Fruit fly (Drosophila melanogaster) whole organism, embryonic: ENCODE results near the gene Ac3.
A peak's percentile ranks its signal among the peaks of the same experiment; 100 is the strongest.

ENCODE experiments used
- CG13894 ChIP-seq: fragments of 200-800 bp; sonication (Bioruptor generic); optimal IDR thresholded peaks from 3 replicates; lab custom pipeline; 2018; ENCODE audit warnings: missing biosample characterization, mild to moderate bottlenecking, missing genetic modification characterization, moderate library complexity
- CG14667 ChIP-seq: fragments of 200-800 bp; sonication (Bioruptor generic); IDR thresholded peaks from 2 replicates; pipeline ENCODE4 v1.3.6; 2022; ENCODE audit warnings: missing biosample characterization, missing genetic modification characterization
- CG14710 ChIP-seq: fragments of 200-800 bp; sonication (Bioruptor generic); optimal IDR thresholded peaks from 3 replicates; lab custom pipeline; 2019; ENCODE audit warnings: missing biosample characterization, mild to moderate bottlenecking, missing genetic modification characterization, moderate library complexity
- CG17359 ChIP-seq: fragments of 200-800 bp; sonication (Bioruptor generic); optimal IDR thresholded peaks from 3 replicates; lab custom pipeline; 2018; ENCODE audit warnings: missing biosample characterization, mild to moderate bottlenecking, missing genetic modification characterization, moderate library complexity
- CG18262 ChIP-seq: fragments of 200-800 bp; optimal IDR thresholded peaks from 3 replicates; lab custom pipeline; 2019; ENCODE audit warnings: missing biosample characterization, mild to moderate bottlenecking, missing genetic modification characterization, moderate library complexity
- CG30431 ChIP-seq: fragments of 200-800 bp; sonication (Bioruptor generic); optimal IDR thresholded peaks from 2 replicates; lab custom pipeline; 2017; ENCODE audit warnings: missing biosample characterization, missing genetic modification characterization
- CG3163 ChIP-seq: fragments of 200-800 bp; sonication (Bioruptor generic); optimal IDR thresholded peaks from 3 replicates; lab custom pipeline; 2016; ENCODE audit warnings: missing biosample characterization, missing genetic modification characterization
- CG4707 ChIP-seq: fragments of 200-800 bp; sonication (Bioruptor generic); optimal IDR thresholded peaks from 2 replicates; lab custom pipeline; 2018; ENCODE audit warnings: missing biosample characterization, mild to moderate bottlenecking, missing genetic modification characterization, moderate library complexity
- CG4854 ChIP-seq: fragments of 200-800 bp; sonication (Bioruptor generic); optimal IDR thresholded peaks from 2 replicates; lab custom pipeline; 2016; ENCODE audit warnings: missing biosample characterization, missing genetic modification characterization, inconsistent platforms
- CG5953 ChIP-seq: fragments of 200-800 bp; sonication (Bioruptor generic); IDR thresholded peaks from 2 replicates; pipeline ENCODE4 v1.3.6; 2022; ENCODE audit warnings: missing biosample characterization, missing genetic modification characterization
- CG6175 ChIP-seq: fragments of 200-800 bp; sonication (Bioruptor generic); IDR thresholded peaks from 3 replicates; pipeline ENCODE4 v1.3.6; 2022; ENCODE audit warnings: missing biosample characterization, missing genetic modification characterization
- CG6254 ChIP-seq: fragments of 200-800 bp; sonication (Bioruptor generic); optimal IDR thresholded peaks from 3 replicates; lab custom pipeline; 2017; ENCODE audit warnings: mild to moderate bottlenecking, missing biosample characterization, missing genetic modification reagents, missing genetic modification characterization
- CG7987 ChIP-seq: fragments of 200-800 bp; sonication (Bioruptor generic); optimal IDR thresholded peaks from 2 replicates; lab custom pipeline; 2018; ENCODE audit warnings: missing biosample characterization, mild to moderate bottlenecking, missing genetic modification characterization, moderate library complexity
- CG9609 ChIP-seq: fragments of 200-800 bp; sonication (Bioruptor generic); optimal IDR thresholded peaks from 3 replicates; lab custom pipeline; 2016; ENCODE audit warnings: missing biosample characterization, missing genetic modification characterization
- CG9876 ChIP-seq: fragments of 200-800 bp; sonication (Bioruptor generic); optimal IDR thresholded peaks from 2 replicates; lab custom pipeline; 2016; ENCODE audit warnings: missing biosample characterization, missing genetic modification characterization
- Dek ChIP-seq: fragments of 200-800 bp; sonication (Bioruptor generic); optimal IDR thresholded peaks from 3 replicates; lab custom pipeline; 2019; ENCODE audit warnings: missing biosample characterization, mild to moderate bottlenecking, missing genetic modification characterization, moderate library complexity
- Dfd ChIP-seq, 2 experiments: fragments of >200 bp; optimal IDR thresholded peaks; 2 replicates each; lab custom pipeline; 2017; ENCODE audit warnings: missing biosample characterization in 2 of 2, missing genetic modification characterization in 2 of 2
- E2f1 ChIP-seq: fragments of 200-800 bp; sonication (Bioruptor generic); IDR thresholded peaks from 2 replicates; pipeline ENCODE4 v1.3.6; 2022; ENCODE audit warnings: missing biosample characterization, missing genetic modification characterization
- Elba2 ChIP-seq: fragments of 200-800 bp; sonication (Bioruptor generic); optimal IDR thresholded peaks from 3 replicates; lab custom pipeline; 2016; ENCODE audit warnings: missing biosample characterization, missing genetic modification characterization
- Fer1 ChIP-seq: fragments of 200-800 bp; sonication (Bioruptor generic); optimal IDR thresholded peaks from 2 replicates; lab custom pipeline; 2017; ENCODE audit warnings: missing biosample characterization, mild to moderate bottlenecking, missing genetic modification characterization
- H15 ChIP-seq: fragments of 200-800 bp; sonication (Bioruptor generic); IDR thresholded peaks from 3 replicates; pipeline ENCODE4 v1.3.6; 2022; ENCODE audit warnings: missing biosample characterization, missing genetic modification characterization
- HLH4C ChIP-seq: fragments of 200-800 bp; sonication (Bioruptor generic); IDR thresholded peaks from 3 replicates; pipeline ENCODE4 v1.3.6; 2022; ENCODE audit warnings: missing biosample characterization, missing genetic modification characterization; ENCODE audit not compliant: partially characterized antibody
- HLH54F ChIP-seq: fragments of 200-800 bp; sonication (Bioruptor generic); optimal IDR thresholded peaks from 3 replicates; lab custom pipeline; 2016; ENCODE audit warnings: missing biosample characterization, missing genetic modification characterization
- Jarid2 ChIP-seq: fragments of 200-800 bp; sonication (Bioruptor generic); optimal IDR thresholded peaks from 3 replicates; lab custom pipeline; 2017; ENCODE audit warnings: mild to moderate bottlenecking, missing biosample characterization, missing genetic modification reagents, missing genetic modification characterization
- Mes4 ChIP-seq: fragments of 200-800 bp; sonication (Bioruptor generic); optimal IDR thresholded peaks from 2 replicates; lab custom pipeline; 2016; ENCODE audit warnings: missing biosample characterization, missing genetic modification characterization
- Rx ChIP-seq: fragments of 200-800 bp; sonication (Bioruptor generic); IDR thresholded peaks from 2 replicates; pipeline ENCODE4 v1.3.6; 2022; ENCODE audit warnings: missing biosample characterization, missing genetic modification characterization
- Sry-δ ChIP-seq: fragments of 200-800 bp; sonication (Bioruptor generic); optimal IDR thresholded peaks from 2 replicates; lab custom pipeline; 2016; ENCODE audit warnings: missing biosample characterization, missing genetic modification characterization
- Ssrp ChIP-seq: fragments of 200-800 bp; sonication (Bioruptor generic); optimal IDR thresholded peaks from 2 replicates; lab custom pipeline; 2018; ENCODE audit warnings: missing biosample characterization, mild to moderate bottlenecking, missing genetic modification characterization, moderate library complexity
- TFAM ChIP-seq: fragments of 200-800 bp; sonication (Bioruptor generic); optimal IDR thresholded peaks from 2 replicates; lab custom pipeline; 2017; ENCODE audit warnings: missing biosample characterization, missing genetic modification characterization, inconsistent platforms
- Trl ChIP-seq, 3 experiments: fragments of >200 bp in 2 of 3; fragments of 200-800 bp in 1 of 3; sonication (Bioruptor generic) in 1 of 3; optimal IDR thresholded peaks; 2 replicates in 1 of 3; 3 replicates in 2 of 3; lab custom pipeline; 2016 to 2017; ENCODE audit warnings: missing biosample characterization in 1 of 3, missing genetic modification characterization in 1 of 3
- bbx ChIP-seq: fragments of 200-800 bp; sonication (Bioruptor generic); IDR thresholded peaks from 2 replicates; pipeline ENCODE4 v1.3.6; 2022; ENCODE audit warnings: missing biosample characterization, missing genetic modification characterization; ENCODE audit not compliant: partially characterized antibody
- bowl ChIP-seq: fragments of 200-800 bp; sonication (Bioruptor generic); IDR thresholded peaks from 2 replicates; pipeline ENCODE4 v1.3.6; 2022; ENCODE audit warnings: missing biosample characterization, missing genetic modification characterization
- da ChIP-seq: fragments of 200-800 bp; sonication (Bioruptor generic); optimal IDR thresholded peaks from 2 replicates; lab custom pipeline; 2016; ENCODE audit warnings: missing biosample characterization, missing genetic modification characterization
- dmrt99B ChIP-seq: fragments of 200-800 bp; sonication (Bioruptor generic); optimal IDR thresholded peaks from 2 replicates; lab custom pipeline; 2018; ENCODE audit warnings: missing biosample characterization, mild to moderate bottlenecking, missing genetic modification characterization, moderate library complexity
- fru ChIP-seq: fragments of >200 bp; optimal IDR thresholded peaks from 2 replicates; lab custom pipeline; 2017
- hkb ChIP-seq, 2 experiments: fragments of 200-800 bp in 1 of 2; fragments of >200 bp in 1 of 2; sonication (Bioruptor generic) in 1 of 2; IDR thresholded peaks in 1 of 2; optimal IDR thresholded peaks in 1 of 2; 2 replicates each; pipeline versions ENCODE4 v1.3.6 to Lab custom; 2017 to 2022; ENCODE audit warnings: missing biosample characterization in 1 of 2, missing genetic modification characterization in 1 of 2
- inv ChIP-seq: fragments of 200-800 bp; sonication (Bioruptor generic); IDR thresholded peaks from 2 replicates; pipeline ENCODE4 v1.3.6; 2022; ENCODE audit warnings: missing biosample characterization, missing genetic modification characterization; ENCODE audit not compliant: partially characterized antibody
- jigr1 ChIP-seq: fragments of 200-800 bp; sonication (Bioruptor generic); IDR thresholded peaks from 3 replicates; pipeline ENCODE4 v1.3.6; 2022; ENCODE audit warnings: missing biosample characterization, missing genetic modification characterization
- lov ChIP-seq, 2 experiments: fragments of 200-800 bp in 1 of 2; fragments of >200 bp in 1 of 2; sonication (Bioruptor generic) in 1 of 2; IDR thresholded peaks in 1 of 2; optimal IDR thresholded peaks in 1 of 2; 2 replicates in 1 of 2; 3 replicates in 1 of 2; pipeline versions ENCODE4 v1.3.6 to Lab custom; 2017 to 2022; ENCODE audit warnings: missing biosample characterization in 1 of 2, missing genetic modification characterization in 1 of 2
- org-1 ChIP-seq: fragments of 200-800 bp; sonication (Bioruptor generic); optimal IDR thresholded peaks from 2 replicates; lab custom pipeline; 2017; ENCODE audit warnings: missing biosample characterization, missing genetic modification characterization
- prd ChIP-seq, 3 experiments: fragments of >200 bp in 2 of 3; fragments of 200-800 bp in 1 of 3; sonication (Bioruptor generic) in 1 of 3; optimal IDR thresholded peaks in 2 of 3; IDR thresholded peaks in 1 of 3; 2 replicates in 2 of 3; 3 replicates in 1 of 3; pipeline versions ENCODE4 v1.3.6 to Lab custom; 2017 to 2022; ENCODE audit warnings: missing biosample characterization in 1 of 3, missing genetic modification characterization in 1 of 3
- sens ChIP-seq: fragments of 200-800 bp; sonication (Bioruptor generic); peaks from one replicate; lab custom pipeline; 2016; ENCODE audit warnings: missing biosample characterization, missing genetic modification characterization
- sisA ChIP-seq: fragments of 200-800 bp; sonication (Bioruptor generic); IDR thresholded peaks from 2 replicates; pipeline ENCODE4 v1.3.6; 2022; ENCODE audit warnings: missing biosample characterization, missing genetic modification characterization
- tin ChIP-seq: fragments of 200-800 bp; sonication (Bioruptor generic); optimal IDR thresholded peaks from 3 replicates; lab custom pipeline; 2016; ENCODE audit warnings: missing biosample characterization, missing genetic modification characterization
- tx ChIP-seq: fragments of 200-800 bp; sonication (Bioruptor generic); optimal IDR thresholded peaks from 2 replicates; lab custom pipeline; 2016; ENCODE audit warnings: missing biosample characterization, missing genetic modification characterization
- unpg ChIP-seq: fragments of 200-800 bp; sonication (Bioruptor generic); optimal IDR thresholded peaks from 3 replicates; lab custom pipeline; 2018; ENCODE audit warnings: missing biosample characterization, mild to moderate bottlenecking, missing genetic modification characterization, moderate library complexity
- wdn ChIP-seq: fragments of 200-800 bp; sonication (Bioruptor generic); IDR thresholded peaks from 2 replicates; pipeline ENCODE4 v1.3.6; 2022; ENCODE audit warnings: missing biosample characterization, missing genetic modification characterization

The Ac3 gene

DNA sequence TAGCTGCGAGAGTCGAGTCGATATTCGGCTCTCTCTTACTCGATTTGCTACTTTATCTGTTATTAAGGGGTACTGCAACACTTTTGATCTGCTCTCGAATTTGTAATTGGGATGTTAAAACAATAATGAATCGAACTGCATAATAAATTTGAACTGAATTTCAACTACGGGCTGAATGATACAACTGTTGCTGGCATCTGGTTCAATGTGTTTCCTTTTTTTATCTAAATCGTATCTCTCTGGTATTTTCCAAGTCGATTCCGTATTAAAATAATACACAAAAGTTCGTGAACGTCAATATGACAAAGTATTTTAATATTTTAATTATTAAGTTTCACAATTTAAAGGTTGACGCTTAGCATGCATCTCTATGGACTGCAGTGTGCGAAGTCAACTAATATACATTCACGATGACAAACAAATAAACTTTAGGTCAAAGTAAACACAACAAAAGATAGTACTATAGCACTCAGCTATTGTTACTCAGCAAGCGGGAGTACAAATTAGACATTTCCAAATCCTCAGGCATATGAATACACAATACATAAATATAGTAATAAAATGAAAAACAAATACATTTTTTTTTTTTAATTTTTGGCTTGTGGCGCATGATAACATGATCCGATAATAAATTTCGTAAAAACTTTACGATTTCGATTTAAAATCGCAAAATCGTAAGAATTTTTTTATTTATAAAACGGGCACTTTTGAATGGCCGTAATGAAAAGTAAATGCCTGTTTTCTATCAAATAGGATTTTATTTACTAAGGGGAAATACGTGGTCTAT is 8.5 kb upstream of the Ac3 start, which contains the start of gene CG2201 (continued):
- TF ChIP-seq lov (optimal IDR thresholded peaks at IDR 0.05; lab: Kevin White, UChicago), result no peak
- TF ChIP-seq lov (GFP tag; IDR thresholded peaks at IDR 0.05; lab: Robert Waterston, UW), result peak; percentile 64; the same call in 1 of the 3 replicates
- no peak for TF ChIP-seq CG30431
- peak; percentile 54 for TF ChIP-seq unpg (GFP tag; lab: Kevin White, UChicago)
- peak; percentile 69 for TF ChIP-seq dmrt99B
- TF ChIP-seq HLH4C (GFP tag; lab: Robert Waterston, UW), result 0 out of 3 replicates have a peak, but pooled peaks have one; percentile 43
- TF ChIP-seq Elba2, result no peak
- TF ChIP-seq HLH54F (GFP tag; lab: Kevin White, UChicago), result no peak
- TF ChIP-seq CG18262 (tag; lab: Kevin White, UChicago), result peak; percentile 42
- no peak for TF ChIP-seq Jarid2
- no peak for TF ChIP-seq TFAM
- TF ChIP-seq Rx, result no peak; the same call in 1 of the 2 replicates
- peak; percentile 13 for TF ChIP-seq CG4854 (GFP tag; lab: Kevin White, UChicago)
- no peak for TF ChIP-seq bbx (GFP tag; lab: Robert Waterston, UW)
- peak; percentile 58 for TF ChIP-seq CG17359 (tag; lab: Kevin White, UChicago)
- TF ChIP-seq CG13894 (tag; lab: Kevin White, UChicago), result peak; percentile 68
- TF ChIP-seq hkb (optimal IDR thresholded peaks at IDR 0.05; lab: Kevin White, UChicago), result no peak
- peak; percentile 37; the same call in 1 of the 2 replicates for TF ChIP-seq hkb (GFP tag; IDR thresholded peaks at IDR 0.05; lab: Robert Waterston, UW)
- TF ChIP-seq CG9609, result no peak
- TF ChIP-seq jigr1 (GFP tag; lab: Robert Waterston, UW), result no peak
- TF ChIP-seq Ssrp (tag; lab: Kevin White, UChicago), result peak; percentile 14
- no peak for TF ChIP-seq fru (lab: Kevin White, UChicago)
- TF ChIP-seq CG5953 (GFP tag; lab: Robert Waterston, UW), result peak; percentile 59; the same call in 1 of the 2 replicates
- TF ChIP-seq Dek, result peak; percentile 1
- TF ChIP-seq Sry-δ (GFP tag; lab: Kevin White, UChicago), result no peak
- peak; percentile 12 for TF ChIP-seq Fer1 (GFP tag; lab: Kevin White, UChicago)
- TF ChIP-seq CG6175 (GFP tag; lab: Robert Waterston, UW), result no peak
- no peak; the same call in 1 of the 2 replicates for TF ChIP-seq sisA (GFP tag; lab: Robert Waterston, UW)
- TF ChIP-seq CG14710 (tag; lab: Kevin White, UChicago), result peak; percentile 24
- peak; percentile 14 for TF ChIP-seq CG4707 (GFP tag; lab: Kevin White, UChicago)
- peak; percentile 30 to 61 for TF ChIP-seq Trl (optimal IDR thresholded peaks at IDR 0.05; lab: Kevin White, UChicago)
- TF ChIP-seq Trl (GFP tag; optimal IDR thresholded peaks at IDR 0.05; lab: Kevin White, UChicago), result peak; percentile 14
- no peak for TF ChIP-seq Dfd (GFP tag; optimal IDR thresholded peaks at IDR 0.05; lab: Kevin White, UChicago)
- no peak for TF ChIP-seq da (GFP tag; lab: Kevin White, UChicago)
- 0 out of 2 replicates have a peak, but pooled peaks have one; percentile 22 for TF ChIP-seq wdn (GFP tag; lab: Robert Waterston, UW)
- TF ChIP-seq CG9876 (GFP tag; lab: Kevin White, UChicago), result peak; percentile 16
- no peak for TF ChIP-seq CG14667 (GFP tag; lab: Robert Waterston, UW)
- TF ChIP-seq CG3163 (GFP tag; lab: Kevin White, UChicago), result no peak
- peak; percentile 43 for TF ChIP-seq org-1 (GFP tag; lab: Kevin White, UChicago)
- no peak for TF ChIP-seq inv
- TF ChIP-seq tin (GFP tag; lab: Kevin White, UChicago), result no peak
- TF ChIP-seq Mes4 (GFP tag; lab: Kevin White, UChicago), result peak; percentile 41
- no peak for TF ChIP-seq E2f1 (GFP tag; lab: Robert Waterston, UW)
- TF ChIP-seq tx (GFP tag; lab: Kevin White, UChicago), result no peak
- no peak for TF ChIP-seq bowl
- no peak for TF ChIP-seq prd (optimal IDR thresholded peaks at IDR 0.05; lab: Kevin White, UChicago)
- peak; percentile 57; the same call in 2 of the 3 replicates for TF ChIP-seq prd (GFP tag; IDR thresholded peaks at IDR 0.05; lab: Robert Waterston, UW)
- peak; percentile 74 for TF ChIP-seq sens
- peak; percentile 51 for TF ChIP-seq CG7987 (GFP tag; lab: Kevin White, UChicago)
- peak; percentile 64 for TF ChIP-seq CG6254 (GFP tag; lab: Kevin White, UChicago)
- TF ChIP-seq H15 (GFP tag; lab: Robert Waterston, UW), result 0 out of 3 replicates have a peak, but pooled peaks have one; percentile 53
